Fruit fly (Drosophila melanogaster) Kc167 (cell line): ENCODE data around the gene CG18749.

Experiments
- Myc ChIP-seq: fragments of >200 bp; optimal IDR thresholded peaks from 2 replicates; lab custom pipeline; 2017; ENCODE audit warnings: missing external identifiers
- Sin3A ChIP-seq: fragments of >200 bp; optimal IDR thresholded peaks from 2 replicates; lab custom pipeline; 2018; ENCODE audit warnings: missing external identifiers
- h ChIP-seq: fragments of >200 bp; optimal IDR thresholded peaks from 3 replicates; lab custom pipeline; 2018; ENCODE audit warnings: missing external identifiers
- insv ChIP-seq: fragments of >200 bp; optimal IDR thresholded peaks from 3 replicates; lab custom pipeline; 2018; ENCODE audit warnings: missing external identifiers
- psq ChIP-seq: fragments of >200 bp; optimal IDR thresholded peaks from 2 replicates; lab custom pipeline; 2017; ENCODE audit warnings: missing external identifiers
- ttk ChIP-seq: sonication (Bioruptor generic); optimal IDR thresholded peaks from 2 replicates; lab custom pipeline; 2017; ENCODE audit warnings: missing external identifiers

Gene CG18749

dm6 chr3R:8275031-8275430 lies 31.2 kb downstream of the CG18749 start:
- TF ChIP-seq insv (lab: Kevin White, UChicago), result no peak
- TF ChIP-seq h (lab: Kevin White, UChicago), result no peak
- TF ChIP-seq psq, result no peak
- no peak for TF ChIP-seq Sin3A (lab: Kevin White, UChicago)

- no peak for TF ChIP-seq insv (lab: Kevin White, UChicago)
These were observed 33.8 kb downstream of the CG18749 start, which contains the start of gene ato for dm6 chr3R:8277494-8278293. ato (plus strand) TSS chr3R:8278052.

dm6 chr3R:8279970-8280369 lies 36.1 kb downstream of the CG18749 start:
- TF ChIP-seq psq (no peak), Sin3A (lab: Kevin White, UChicago) (no peak), Myc (no peak), h (lab: Kevin White, UChicago) (no peak), ttk (no peak), insv (lab: Kevin White, UChicago) (no peak)

dm6 chr3R:8282727-8283126 lies 38.9 kb downstream of the CG18749 start:
- no peak for TF ChIP-seq h (lab: Kevin White, UChicago)
- no peak for TF ChIP-seq ttk
- TF ChIP-seq Sin3A (lab: Kevin White, UChicago), result no peak
- no peak for TF ChIP-seq Myc
- TF ChIP-seq insv (lab: Kevin White, UChicago), result no peak

dm6 chr3R:8284234-8284633 lies 40.4 kb downstream of the CG18749 start:
- TF ChIP-seq h (lab: Kevin White, UChicago) (no peak), Myc (no peak), psq (no peak), Sin3A (lab: Kevin White, UChicago) (no peak), ttk (no peak), insv (lab: Kevin White, UChicago) (no peak)

- TF ChIP-seq Myc, result no peak
- no peak for TF ChIP-seq Sin3A (lab: Kevin White, UChicago)
- TF ChIP-seq h (lab: Kevin White, UChicago), result no peak
- no peak for TF ChIP-seq ttk
- no peak for TF ChIP-seq insv (lab: Kevin White, UChicago)
- TF ChIP-seq psq, result no peak
These were observed 42.0 kb downstream of the CG18749 start for dm6 chr3R:8285727-8286344.

- TF ChIP-seq Sin3A (lab: Kevin White, UChicago) (no peak), Myc (no peak), h (lab: Kevin White, UChicago) (no peak), psq (no peak), ttk (no peak), insv (lab: Kevin White, UChicago) (no peak)
These were observed 43.8 kb downstream of the CG18749 start, which contains the start of gene Nazo for dm6 chr3R:8287697-8288096. Nazo (plus strand) TSS chr3R:8287876.

- TF ChIP-seq ttk (no peak), Myc (no peak), h (lab: Kevin White, UChicago) (no peak), psq (no peak), insv (lab: Kevin White, UChicago) (no peak), Sin3A (lab: Kevin White, UChicago) (no peak)
These were observed 44.9 kb downstream of the CG18749 start for dm6 chr3R:8288790-8289189.

- TF ChIP-seq Sin3A (lab: Kevin White, UChicago) (no peak), insv (lab: Kevin White, UChicago) (no peak), ttk (no peak), h (lab: Kevin White, UChicago) (no peak), Myc (no peak), psq (no peak)
These were observed 46.6 kb downstream of the CG18749 start, which contains the start of gene CG11672 for dm6 chr3R:8290478-8290877. CG11672 (minus strand) TSS chr3R:8290578.

- TF ChIP-seq h (lab: Kevin White, UChicago) (no peak), insv (lab: Kevin White, UChicago) (no peak), ttk (no peak)
These were observed 47.1 kb downstream of the CG18749 start, which contains the start of gene CG31464 for dm6 chr3R:8290940-8291339. CG31464 (plus strand) TSS chr3R:8291240.

- TF ChIP-seq Myc (no peak), insv (lab: Kevin White, UChicago) (no peak), h (lab: Kevin White, UChicago) (no peak), ttk (no peak), Sin3A (lab: Kevin White, UChicago) (no peak), psq (no peak)
These were observed 48.2 kb downstream of the CG18749 start, which contains the start of gene CG31463 for dm6 chr3R:8292034-8292433. CG31463 (plus strand) TSS chr3R:8292335.
